Fruit fly (Drosophila melanogaster): ENCODE measurements around the gene CG45676.

CG45676 gene

DNA sequence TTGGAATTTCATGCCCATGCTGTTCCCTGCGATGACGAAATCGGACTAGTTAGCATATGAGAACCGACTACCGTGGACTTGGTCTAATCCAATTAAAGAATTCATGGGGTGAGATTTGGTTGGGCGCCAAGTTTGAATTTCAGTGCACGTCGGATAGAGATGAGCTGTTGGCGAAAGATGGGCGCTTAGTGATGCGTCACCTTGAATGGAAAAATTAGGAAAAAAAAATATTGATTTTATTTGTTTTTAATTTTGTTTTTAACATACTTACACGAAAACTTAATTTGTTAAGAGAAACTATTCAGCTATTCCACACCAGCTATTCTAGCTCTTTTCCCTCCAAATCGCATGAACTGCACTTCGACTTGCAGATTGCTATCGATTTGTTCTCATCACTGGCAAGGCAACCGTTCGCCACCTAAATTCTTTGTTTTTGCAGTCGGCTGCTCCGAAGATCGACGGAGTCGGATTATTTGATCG lies 3.0 kb downstream of the CG45676 start, which contains the start of the genes ninaG and Sptz:
Gene ninaG (minus strand): TSS at position 51 of the 480 bp plus-strand sequence.
Gene Sptz (plus strand): TSS at position 450 of the 480 bp plus-strand sequence.
- peak; percentile 85 for TF ChIP-seq CG34367 (tag; optimal IDR thresholded peaks at IDR 0.05)
- TF ChIP-seq CG12605 (GFP tag; IDR thresholded peaks at IDR 0.05), result peak; percentile 79
- TF ChIP-seq CG13204 (GFP tag; optimal IDR thresholded peaks at IDR 0.05), result no peak
- TF ChIP-seq Pif1B (GFP tag; optimal IDR thresholded peaks at IDR 0.05), result no peak
- TF ChIP-seq gl (tag; optimal IDR thresholded peaks at IDR 0.05), result peak; percentile 64
- peak; percentile 89 for TF ChIP-seq CG10348 (GFP tag; IDR thresholded peaks at IDR 0.05)
- TF ChIP-seq CG14655 (GFP tag; optimal IDR thresholded peaks at IDR 0.05), result no peak
- peak; percentile 85 for TF ChIP-seq CG9948 (tag; optimal IDR thresholded peaks at IDR 0.05)
- TF ChIP-seq fd96Ca (GFP tag; IDR thresholded peaks at IDR 0.05), result peak; percentile 98
- no peak for TF ChIP-seq CG8301 (tag; optimal IDR thresholded peaks at IDR 0.05)
- TF ChIP-seq CG15710 (tag; optimal IDR thresholded peaks at IDR 0.05), result peak; percentile 88
- peak; percentile 94 for TF ChIP-seq CG32121 (GFP tag; IDR thresholded peaks at IDR 0.05)
- peak; percentile 91 for TF ChIP-seq Ets98B (GFP tag; IDR thresholded peaks at IDR 0.05)
- TF ChIP-seq EcR (GFP tag; optimal IDR thresholded peaks at IDR 0.05), result no peak
- no peak for TF ChIP-seq D1 (tag; optimal IDR thresholded peaks at IDR 0.05)
- TF ChIP-seq CG8159 (tag; optimal IDR thresholded peaks at IDR 0.05), result peak; percentile 88
- peak; percentile 90 for TF ChIP-seq Snoo (tag; optimal IDR thresholded peaks at IDR 0.05)
- TF ChIP-seq CG17806 (tag; optimal IDR thresholded peaks at IDR 0.05), result peak; percentile 85
- peak; percentile 93 for TF ChIP-seq CG4496 (GFP tag; IDR thresholded peaks at IDR 0.05)
- TF ChIP-seq rn (GFP tag; IDR thresholded peaks at IDR 0.05), result peak; percentile 92
- no peak for TF ChIP-seq Pif1A (GFP tag; optimal IDR thresholded peaks at IDR 0.05)

DNA sequence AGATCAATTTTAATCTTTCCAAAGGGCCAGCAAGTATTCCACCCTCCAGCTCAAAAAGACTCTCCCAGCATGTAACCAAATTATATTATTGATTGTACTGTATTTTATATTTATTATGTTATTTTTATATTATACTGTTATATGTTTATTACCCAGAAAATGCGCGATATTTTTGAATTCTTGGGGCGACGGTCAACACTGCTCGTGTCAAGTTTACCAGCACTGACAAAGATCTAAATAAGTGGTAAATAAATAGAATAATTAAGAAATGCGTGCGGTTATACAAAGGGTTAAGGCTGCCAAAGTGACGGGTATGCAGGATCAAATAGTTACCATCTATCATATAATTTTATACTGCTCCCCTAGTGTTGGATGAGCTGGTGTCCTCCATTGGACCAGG lies 11.1 kb downstream of the CG45676 start, which contains the start of gene Dtd:
Gene Dtd (plus strand): TSS at position 248 of the 400 bp plus-strand sequence.
- TF ChIP-seq D1 (tag; optimal IDR thresholded peaks at IDR 0.05) (no peak), rn (GFP tag; IDR thresholded peaks at IDR 0.05) (no peak), CG17806 (tag; optimal IDR thresholded peaks at IDR 0.05) (no peak), CG8301 (tag; optimal IDR thresholded peaks at IDR 0.05) (no peak), CG14655 (GFP tag; optimal IDR thresholded peaks at IDR 0.05) (no peak)

DNA sequence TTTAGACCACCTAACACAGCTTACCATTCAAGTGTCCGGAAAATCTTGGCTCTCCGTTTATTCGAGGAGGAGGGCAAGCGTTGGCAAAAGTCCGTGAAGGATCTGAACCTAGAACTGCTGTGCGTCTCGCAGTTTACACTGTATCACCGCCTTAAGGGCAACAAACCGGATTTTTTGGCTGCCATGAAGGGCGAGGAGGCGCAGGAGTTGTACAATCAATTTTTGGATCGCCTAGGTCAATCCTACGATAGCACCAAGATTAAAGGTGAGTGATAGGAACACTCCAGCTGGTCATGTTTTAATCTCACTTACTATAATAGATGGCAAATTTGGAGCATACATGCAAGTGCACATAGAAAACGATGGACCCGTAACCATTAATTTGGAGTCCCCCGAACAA lies 11.6 kb downstream of the CG45676 start:
- TF ChIP-seq EcR (GFP tag; optimal IDR thresholded peaks at IDR 0.05) (no peak), Pif1B (GFP tag; optimal IDR thresholded peaks at IDR 0.05) (no peak)

dm6 chr3R:11431395-11431977 lies 12.8 kb downstream of the CG45676 start, which contains the start of the genes RpL24-like and CG5276:
RpL24-like (minus strand) TSS chr3R:11431582.
CG5276 (plus strand) TSS chr3R:11431738.
- TF ChIP-seq CG10348 (GFP tag; IDR thresholded peaks at IDR 0.05) (no peak), CG17806 (tag; optimal IDR thresholded peaks at IDR 0.05) (no peak), CG9948 (tag; optimal IDR thresholded peaks at IDR 0.05) (no peak), CG13204 (GFP tag; optimal IDR thresholded peaks at IDR 0.05) (no peak), EcR (GFP tag; optimal IDR thresholded peaks at IDR 0.05) (no peak), CG12605 (GFP tag; IDR thresholded peaks at IDR 0.05) (no peak), gl (tag; optimal IDR thresholded peaks at IDR 0.05) (no peak), CG8301 (tag; optimal IDR thresholded peaks at IDR 0.05) (no peak), Ets98B (GFP tag; IDR thresholded peaks at IDR 0.05) (no peak), fd96Ca (GFP tag; IDR thresholded peaks at IDR 0.05) (no peak), D1 (tag; optimal IDR thresholded peaks at IDR 0.05) (no peak), CG4496 (GFP tag; IDR thresholded peaks at IDR 0.05) (no peak), Pif1B (GFP tag; optimal IDR thresholded peaks at IDR 0.05) (no peak), Pif1A (GFP tag; optimal IDR thresholded peaks at IDR 0.05) (no peak), CG34367 (tag; optimal IDR thresholded peaks at IDR 0.05) (no peak), Snoo (tag; optimal IDR thresholded peaks at IDR 0.05) (no peak)

DNA sequence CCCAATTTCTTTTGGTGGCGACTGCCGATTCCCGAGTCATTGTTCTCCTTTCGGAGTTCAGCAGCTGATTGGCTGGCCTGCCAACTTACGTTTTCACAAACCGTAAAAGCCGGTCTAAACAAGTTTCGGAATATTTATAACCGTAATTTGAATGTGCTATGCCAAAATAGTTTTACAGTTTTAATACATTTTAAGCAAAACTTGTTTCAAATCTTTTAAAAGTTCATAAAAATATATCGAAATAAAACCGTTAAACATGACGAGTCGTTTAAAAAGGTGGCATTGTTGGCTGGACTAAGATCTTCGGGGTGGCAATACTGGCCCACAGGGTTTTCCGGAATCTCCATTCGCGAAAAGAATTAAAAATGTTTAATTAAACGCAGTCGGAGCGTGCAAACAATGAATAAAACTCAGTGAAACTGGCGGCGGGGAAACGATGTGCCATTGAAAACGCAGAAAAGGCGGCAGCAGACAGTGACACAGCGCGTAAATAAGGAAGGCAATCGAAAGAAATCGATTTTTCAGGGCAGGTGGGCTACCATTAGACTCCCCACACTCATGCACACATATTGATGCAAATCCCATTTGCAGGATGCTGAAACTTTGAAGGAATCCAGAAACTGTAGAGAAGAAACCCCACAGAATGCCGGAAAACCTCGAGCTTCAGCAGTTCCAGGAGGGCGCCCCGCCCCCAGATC lies 17.0 kb downstream of the CG45676 start, which contains the start of the genes Exd2 and CG5281:
Gene Exd2 (minus strand): TSS at position 167 of the 698 bp plus-strand sequence.
Gene CG5281 (plus strand): TSS at position 314 of the 698 bp plus-strand sequence.
- TF ChIP-seq Pif1A (GFP tag; optimal IDR thresholded peaks at IDR 0.05) (no peak), CG32121 (GFP tag; IDR thresholded peaks at IDR 0.05) (no peak), CG8159 (tag; optimal IDR thresholded peaks at IDR 0.05) (peak; percentile 14), CG9948 (tag; optimal IDR thresholded peaks at IDR 0.05) (peak; percentile 6), CG17806 (tag; optimal IDR thresholded peaks at IDR 0.05) (no peak), CG4496 (GFP tag; IDR thresholded peaks at IDR 0.05) (no peak), Pif1B (GFP tag; optimal IDR thresholded peaks at IDR 0.05) (no peak), CG15710 (tag; optimal IDR thresholded peaks at IDR 0.05) (peak; percentile 5), gl (tag; optimal IDR thresholded peaks at IDR 0.05) (no peak), CG8301 (tag; optimal IDR thresholded peaks at IDR 0.05) (no peak), D1 (tag; optimal IDR thresholded peaks at IDR 0.05) (no peak), rn (GFP tag; IDR thresholded peaks at IDR 0.05) (no peak), CG13204 (GFP tag; optimal IDR thresholded peaks at IDR 0.05) (no peak), Ets98B (GFP tag; IDR thresholded peaks at IDR 0.05) (no peak), CG14655 (GFP tag; optimal IDR thresholded peaks at IDR 0.05) (no peak), fd96Ca (GFP tag; IDR thresholded peaks at IDR 0.05) (0 out of 3 replicates have a peak, but pooled peaks have one; percentile 10), EcR (GFP tag; optimal IDR thresholded peaks at IDR 0.05) (peak; percentile 80), CG34367 (tag; optimal IDR thresholded peaks at IDR 0.05) (no peak), CG10348 (GFP tag; IDR thresholded peaks at IDR 0.05) (no peak), Snoo (tag; optimal IDR thresholded peaks at IDR 0.05) (no peak), CG12605 (GFP tag; IDR thresholded peaks at IDR 0.05) (no peak)
